Fruit fly (Drosophila melanogaster) whole organism, wandering third instar larva: ENCODE results near the gene chas.
A peak's percentile ranks its signal among the peaks of the same experiment; 100 is the strongest.

ENCODE experiments used
- Abd-B ChIP-seq: fragments of >200 bp; optimal IDR thresholded peaks from 2 replicates; lab custom pipeline; 2017; ENCODE audit warnings: missing biosample characterization, missing genetic modification characterization
- Dfd ChIP-seq: fragments of >200 bp; optimal IDR thresholded peaks from 2 replicates; lab custom pipeline; 2017; ENCODE audit warnings: missing biosample characterization, missing genetic modification characterization
- Hr78 ChIP-seq: fragments of >200 bp; optimal IDR thresholded peaks from 2 replicates; lab custom pipeline; 2017; ENCODE audit warnings: missing biosample characterization, missing genetic modification characterization
- Jra ChIP-seq: sonication (Bioruptor generic); optimal IDR thresholded peaks from 2 replicates; lab custom pipeline; 2016; ENCODE audit warnings: missing biosample characterization, missing genetic modification characterization
- Myc ChIP-seq: fragments of >200 bp; optimal IDR thresholded peaks from 2 replicates; lab custom pipeline; 2017
- Vsx2 ChIP-seq: fragments of 200-300, 225-300 bp; sonication (Bioruptor generic); optimal IDR thresholded peaks from 2 replicates; lab custom pipeline; 2018; ENCODE audit warnings: missing biosample characterization, missing genetic modification characterization; ENCODE audit not compliant: partially characterized antibody
- pan ChIP-seq: fragments of >200 bp; optimal IDR thresholded peaks from 2 replicates; lab custom pipeline; 2017
- psq ChIP-seq: fragments of 200-800 bp; sonication (Bioruptor generic); optimal IDR thresholded peaks from 3 replicates; lab custom pipeline; 2017; ENCODE audit warnings: missing biosample characterization, mild to moderate bottlenecking, missing genetic modification characterization, moderate library complexity
- sage ChIP-seq: fragments of 200-800 bp; sonication (Bioruptor generic); optimal IDR thresholded peaks from 2 replicates; lab custom pipeline; 2016; ENCODE audit warnings: missing biosample characterization, mild to moderate bottlenecking, missing genetic modification characterization
- tai ChIP-seq: sonication (Bioruptor generic); optimal IDR thresholded peaks from 2 replicates; lab custom pipeline; 2016; ENCODE audit warnings: missing biosample characterization, missing genetic modification characterization

DNA sequence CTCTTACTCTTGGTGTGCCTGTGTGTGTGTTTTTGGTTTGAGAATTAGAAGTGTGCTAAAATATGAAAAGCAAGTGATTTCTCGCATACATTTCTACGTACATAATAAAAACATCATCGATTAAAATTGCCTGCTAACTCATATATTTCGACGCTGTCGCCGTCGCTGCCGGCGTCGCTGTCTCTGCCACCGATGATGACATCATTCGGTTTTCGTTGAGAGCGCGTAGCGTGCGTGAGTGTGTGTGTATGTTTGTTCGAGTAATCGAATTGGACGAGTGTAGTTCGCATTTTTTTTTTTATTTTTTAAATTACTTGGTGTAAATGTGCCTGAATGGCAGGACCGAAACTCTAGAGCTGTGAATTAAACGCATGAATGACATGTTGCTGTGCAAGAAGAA is 40.8 kb downstream of the chas start:
- TF ChIP-seq Hr78 (GFP tag; lab: Kevin White, UChicago) (no peak), Dfd (GFP tag; lab: Kevin White, UChicago) (no peak), Abd-B (GFP tag; lab: Kevin White, UChicago) (no peak), psq (peak; percentile 1), Myc (lab: Kevin White, UChicago) (no peak), Vsx2 (no peak), pan (lab: Kevin White, UChicago) (no peak), sage (no peak), Jra (GFP tag; lab: Kevin White, UChicago) (no peak), tai (GFP tag; lab: Kevin White, UChicago) (no peak)
